Worm (Caenorhabditis elegans): Measurements from ENCODE around the gene dmd-7.

DNA sequence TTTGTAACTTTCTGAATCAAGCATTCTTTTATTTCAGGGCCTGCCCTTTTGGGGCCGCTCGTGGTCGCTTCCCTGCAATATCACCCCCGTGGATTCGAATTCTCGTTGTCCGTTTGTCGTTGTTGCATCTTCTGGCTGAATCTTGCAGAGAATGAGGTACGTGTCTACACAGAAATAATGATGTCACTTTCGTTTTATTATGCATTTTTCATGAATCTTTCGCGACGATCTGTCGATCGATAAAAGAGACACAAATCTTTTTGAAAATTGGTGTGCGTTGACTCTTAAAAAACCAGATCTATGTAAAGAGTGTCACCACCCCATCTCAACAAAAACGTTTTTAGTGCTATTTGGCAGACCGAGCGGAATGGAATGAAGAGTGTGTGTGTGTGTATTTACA lies 2.4 kb downstream of the dmd-7 start:
- TF ChIP-seq dmd-8 (GFP tag; IDR thresholded peaks at IDR 0.05) (no peak), nhr-76 (tag; optimal IDR thresholded peaks at IDR 0.05) (no peak), nhr-237 (tag; optimal IDR thresholded peaks at IDR 0.05) (no peak), nhr-11 (tag; optimal IDR thresholded peaks at IDR 0.05) (no peak), saeg-2 (GFP tag; IDR thresholded peaks at IDR 0.05) (no peak), daf-12 (tag; optimal IDR thresholded peaks at IDR 0.05) (no peak), fkh-10 (GFP tag; optimal IDR thresholded peaks at IDR 0.05) (no peak), lin-15B (tag; optimal IDR thresholded peaks at IDR 0.05) (no peak), nhr-28 (tag; optimal IDR thresholded peaks at IDR 0.05) (no peak)
